Fruit fly (Drosophila melanogaster): ENCODE results near the gene Aos1.

- TF ChIP-seq pan (optimal IDR thresholded peaks at IDR 0.05) (no peak), dmrt93B (GFP tag; optimal IDR thresholded peaks at IDR 0.05) (no peak), OdsH (GFP tag; optimal IDR thresholded peaks at IDR 0.05) (no peak), h (GFP tag; optimal IDR thresholded peaks at IDR 0.05) (peak; percentile 63), psq (GFP tag; optimal IDR thresholded peaks at IDR 0.05) (no peak), dsf (GFP tag; optimal IDR thresholded peaks at IDR 0.05; ENCODE audit: borderline replicate concordance) (no peak), Myc (optimal IDR thresholded peaks at IDR 0.05) (no peak), rgr (GFP tag; optimal IDR thresholded peaks at IDR 0.05) (peak; percentile 60), Hr78 (GFP tag; optimal IDR thresholded peaks at IDR 0.05) (no peak)
Observed at dm6 chr3R:12441008-12441606, 7.5 kb upstream of the Aos1 start.
